Fruit fly (Drosophila melanogaster) whole organism, wandering third instar larva: ENCODE results near the gene ouib.

Experiments
- CG32264 ChIP-seq: fragments of 200-800 bp; sonication (Bioruptor generic); optimal IDR thresholded peaks from 2 replicates; lab custom pipeline; 2016; ENCODE audit warnings: missing biosample characterization, missing genetic modification characterization
- CG9705 ChIP-seq: fragments of 200-800 bp; sonication (Bioruptor generic); optimal IDR thresholded peaks from 2 replicates; lab custom pipeline; 2018; ENCODE audit warnings: missing biosample characterization, mild to moderate bottlenecking, missing genetic modification characterization
- CrebA ChIP-seq: fragments of 200-800 bp; sonication (Bioruptor generic); optimal IDR thresholded peaks from 2 replicates; lab custom pipeline; 2016; ENCODE audit warnings: missing biosample characterization, mild to moderate bottlenecking, missing genetic modification characterization, borderline replicate concordance
- Dfd ChIP-seq: fragments of >200 bp; optimal IDR thresholded peaks from 2 replicates; lab custom pipeline; 2017; ENCODE audit warnings: missing biosample characterization, missing genetic modification characterization
- HLH106 ChIP-seq: fragments of 200-800 bp; optimal IDR thresholded peaks from 3 replicates; lab custom pipeline; 2019; ENCODE audit warnings: missing biosample characterization, mild to moderate bottlenecking, missing genetic modification characterization, moderate library complexity
- Hr78 ChIP-seq: fragments of >200 bp; optimal IDR thresholded peaks from 2 replicates; lab custom pipeline; 2017; ENCODE audit warnings: missing biosample characterization, missing genetic modification characterization
- Myc ChIP-seq: fragments of >200 bp; optimal IDR thresholded peaks from 2 replicates; lab custom pipeline; 2017
- N ChIP-seq: fragments of >200 bp; optimal IDR thresholded peaks from 2 replicates; lab custom pipeline; 2018; ENCODE audit warnings: missing biosample characterization, missing external identifiers, missing genetic modification characterization
- OdsH ChIP-seq: fragments of 200-800 bp; sonication (Bioruptor generic); optimal IDR thresholded peaks from 2 replicates; lab custom pipeline; 2016; ENCODE audit warnings: missing biosample characterization, mild to moderate bottlenecking, missing genetic modification characterization
- Sp1 ChIP-seq: fragments of 200-800 bp; sonication (Bioruptor generic); optimal IDR thresholded peaks from 3 replicates; lab custom pipeline; 2019; ENCODE audit warnings: missing biosample characterization, mild to moderate bottlenecking, missing genetic modification characterization, moderate library complexity
- Vsx2 ChIP-seq: fragments of 200-300, 225-300 bp; sonication (Bioruptor generic); optimal IDR thresholded peaks from 2 replicates; lab custom pipeline; 2018; ENCODE audit warnings: missing biosample characterization, missing genetic modification characterization; ENCODE audit not compliant: partially characterized antibody
- br ChIP-seq: fragments of 200-800 bp; sonication (Bioruptor generic); optimal IDR thresholded peaks from 2 replicates; lab custom pipeline; 2016; ENCODE audit warnings: missing biosample characterization, missing genetic modification characterization
- brk ChIP-seq: fragments of 200-800 bp; sonication (Bioruptor generic); optimal IDR thresholded peaks from 2 replicates; lab custom pipeline; 2016; ENCODE audit warnings: missing biosample characterization, mild to moderate bottlenecking, missing genetic modification characterization
- dsf ChIP-seq: sonication (Bioruptor generic); optimal IDR thresholded peaks from 2 replicates; lab custom pipeline; 2016; ENCODE audit warnings: missing biosample characterization, missing genetic modification characterization, borderline replicate concordance
- ey ChIP-seq: fragments of 200-800 bp; sonication (Bioruptor generic); optimal IDR thresholded peaks from 2 replicates; lab custom pipeline; 2016; ENCODE audit warnings: missing biosample characterization, missing genetic modification characterization
- foxo ChIP-seq, 2 experiments: fragments of 200-800 bp; sonication (Bioruptor generic); optimal IDR thresholded peaks; 2 replicates in 1 of 2; 3 replicates in 1 of 2; lab custom pipeline; 2016 to 2017; ENCODE audit warnings: missing biosample characterization in 2 of 2, missing genetic modification characterization in 2 of 2
- jim ChIP-seq: fragments of 175-275, 200-325 bp; sonication (Bioruptor generic); optimal IDR thresholded peaks from 2 replicates; lab custom pipeline; 2016; ENCODE audit warnings: missing biosample characterization, mild to moderate bottlenecking, missing genetic modification characterization
- lola ChIP-seq: fragments of >200 bp; optimal IDR thresholded peaks from 2 replicates; lab custom pipeline; 2017; ENCODE audit warnings: missing biosample characterization, missing genetic modification characterization
- pan ChIP-seq: fragments of >200 bp; optimal IDR thresholded peaks from 2 replicates; lab custom pipeline; 2017
- rgr ChIP-seq: fragments of 200-800 bp; sonication (Bioruptor generic); optimal IDR thresholded peaks from 3 replicates; lab custom pipeline; 2016; ENCODE audit warnings: missing biosample characterization, mild to moderate bottlenecking, missing genetic modification characterization
- sage ChIP-seq: fragments of 200-800 bp; sonication (Bioruptor generic); optimal IDR thresholded peaks from 2 replicates; lab custom pipeline; 2016; ENCODE audit warnings: missing biosample characterization, mild to moderate bottlenecking, missing genetic modification characterization
- sv ChIP-seq: fragments of 200-800 bp; sonication (Bioruptor generic); optimal IDR thresholded peaks from 3 replicates; lab custom pipeline; 2016; ENCODE audit warnings: missing biosample characterization, missing genetic modification characterization
- tai ChIP-seq: sonication (Bioruptor generic); optimal IDR thresholded peaks from 2 replicates; lab custom pipeline; 2016; ENCODE audit warnings: missing biosample characterization, missing genetic modification characterization
- woc ChIP-seq: sonication (Bioruptor generic); optimal IDR thresholded peaks from 2 replicates; lab custom pipeline; 2016; ENCODE audit warnings: missing biosample characterization, mild to moderate bottlenecking, missing genetic modification characterization

ouib gene

DNA sequence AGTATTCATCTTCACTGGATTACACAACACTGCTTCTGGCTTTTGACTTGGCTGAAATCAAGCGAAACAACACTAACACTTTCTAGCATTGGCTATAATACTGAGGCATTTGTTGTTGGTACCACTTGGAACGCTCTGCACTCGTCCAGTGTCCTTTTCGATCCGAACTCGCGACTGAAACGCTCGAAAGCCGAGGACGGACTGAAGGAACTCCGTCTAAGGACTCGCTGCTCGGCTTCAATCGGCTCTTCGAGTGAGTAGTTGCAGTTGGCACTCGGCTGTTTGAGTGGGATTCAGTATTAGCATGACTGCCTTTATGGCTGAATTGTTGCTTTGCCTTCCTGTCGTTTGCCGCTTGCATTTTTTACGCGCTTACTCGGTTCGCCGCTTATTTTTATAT, 42.7 kb downstream of the ouib start, which contains the start of the genes CG34135 and CG11768:
Gene CG34135 (minus strand): TSS at position 194 of the 400 bp plus-strand sequence.
Gene CG11768 (minus strand): TSS at position 203 of the 400 bp plus-strand sequence.
- TF ChIP-seq CrebA (GFP tag; lab: Kevin White, UChicago) = no peak
- no peak for TF ChIP-seq br (GFP tag; lab: Kevin White, UChicago)
- TF ChIP-seq N (GFP tag; lab: Kevin White, UChicago) = no peak

- no peak for TF ChIP-seq CG9705
- TF ChIP-seq Sp1 (GFP tag; lab: Kevin White, UChicago) = no peak
- TF ChIP-seq sage (GFP tag; lab: Kevin White, UChicago) = no peak
- TF ChIP-seq HLH106 (tag; lab: Kevin White, UChicago) = no peak
- no peak for TF ChIP-seq sv
- no peak for TF ChIP-seq woc (GFP tag; lab: Kevin White, UChicago)
- no peak for TF ChIP-seq brk (GFP tag; lab: Kevin White, UChicago)
- TF ChIP-seq ey (GFP tag; lab: Kevin White, UChicago) = no peak
- TF ChIP-seq lola = no peak
- TF ChIP-seq rgr (GFP tag; lab: Kevin White, UChicago) = no peak
- no peak for TF ChIP-seq foxo (GFP tag; optimal IDR thresholded peaks at IDR 0.05; lab: Kevin White, UChicago)
- no peak for TF ChIP-seq Hr78 (GFP tag; lab: Kevin White, UChicago)
- no peak for TF ChIP-seq OdsH (GFP tag; lab: Kevin White, UChicago)
- no peak for TF ChIP-seq tai (GFP tag; lab: Kevin White, UChicago)
- TF ChIP-seq Myc (lab: Kevin White, UChicago) = no peak
- no peak for TF ChIP-seq pan (lab: Kevin White, UChicago)
- no peak for TF ChIP-seq Dfd (GFP tag; lab: Kevin White, UChicago)
These were observed 43.8 kb downstream of the ouib start, which contains the start of gene CG8236 for dm6 chr3R:8769094-8769493. CG8236 (plus strand) TSS chr3R:8769394.

DNA sequence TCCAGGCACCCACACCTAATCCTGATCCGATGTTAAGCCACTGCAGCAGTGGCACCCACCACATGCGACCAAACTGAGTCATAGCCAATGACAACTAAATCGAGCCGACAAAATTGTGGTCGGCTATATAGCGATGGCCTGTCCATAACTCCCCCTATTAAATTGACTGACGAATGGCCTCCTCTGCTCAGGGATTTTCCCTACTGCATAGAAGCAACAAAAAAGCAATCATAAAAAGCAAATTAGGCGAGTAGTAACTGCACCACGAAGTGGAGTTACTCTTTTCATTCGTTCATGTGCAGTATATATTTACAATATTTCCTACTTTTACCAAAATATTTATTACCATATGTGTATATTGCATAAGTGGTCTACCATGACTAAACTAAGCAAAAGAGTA, 47.3 kb downstream of the ouib start, which contains the start of gene CG13318:
Gene CG13318 (minus strand): TSS at position 101 of the 400 bp plus-strand sequence.
- TF ChIP-seq jim = no peak
- no peak for TF ChIP-seq OdsH (GFP tag; lab: Kevin White, UChicago)
- TF ChIP-seq Myc (lab: Kevin White, UChicago) = no peak
- TF ChIP-seq Vsx2 (GFP tag; lab: Kevin White, UChicago) = no peak
- TF ChIP-seq N (GFP tag; lab: Kevin White, UChicago) = no peak
- no peak for TF ChIP-seq CG32264 (GFP tag; lab: Kevin White, UChicago)
- TF ChIP-seq dsf (GFP tag; lab: Kevin White, UChicago) = no peak

dm6 chr3R:8773135-8773534, 47.9 kb downstream of the ouib start, which contains the start of gene CG34301:
CG34301 (plus strand) TSS chr3R:8773435.
- no peak for TF ChIP-seq dsf (GFP tag; lab: Kevin White, UChicago)
- TF ChIP-seq, all 38 proteins: peak for 0
